Worm (Caenorhabditis elegans): ENCODE measurements around the gene mboa-2.
"Not testable (repeated sequence)": the region's sequence is repeated elsewhere in the genome, so short reads cannot be mapped to it uniquely, and the experiment has no call there.

Gene mboa-2

ce11 chrV:11113041-11113574 lies 9.2 kb downstream of the mboa-2 start, which contains the start of gene erfa-3 (continued):
- TF ChIP-seq gmeb-1 (tag; optimal IDR thresholded peaks at IDR 0.05) (peak; percentile 71), nhr-21 (tag; optimal IDR thresholded peaks at IDR 0.05) (peak; percentile 6), nhr-129 (tag; optimal IDR thresholded peaks at IDR 0.05) (peak; percentile 71), snpc-4 (tag; optimal IDR thresholded peaks at IDR 0.05) (no peak), sem-4 (tag; optimal IDR thresholded peaks at IDR 0.05) (peak; percentile 30)

ce11 chrV:11109647-11110046 lies 12.6 kb downstream of the mboa-2 start, which contains the start of gene Y42A5A.5:
Gene Y42A5A.5, minus strand, starts transcription at chrV:11109747.
- TF ChIP-seq ztf-4, nhr-10, ztf-11 (tag; optimal IDR thresholded peaks at IDR 0.05): not testable (repeated sequence)

DNA sequence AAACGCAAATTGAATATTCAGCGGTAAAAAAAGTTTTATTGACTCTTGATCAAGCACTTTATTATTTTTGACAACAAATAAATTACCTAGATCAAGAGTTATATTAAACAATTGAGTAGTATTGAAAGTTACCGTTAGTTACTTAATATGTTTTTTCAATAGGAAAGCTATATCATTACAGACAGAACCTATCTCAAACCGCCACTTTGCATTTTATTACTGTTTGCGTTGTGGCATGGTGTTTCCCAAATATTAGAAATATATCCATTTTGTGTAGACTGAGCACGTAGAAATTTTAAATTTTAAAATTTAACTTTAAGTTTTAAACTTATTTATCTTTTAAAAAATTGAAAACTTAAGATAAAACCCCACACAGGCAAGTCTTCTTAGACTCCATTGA lies 17.9 kb downstream of the mboa-2 start:
- TF ChIP-seq R02D3.7 (tag; optimal IDR thresholded peaks at IDR 0.05) = no peak
- TF ChIP-seq fos-1 (tag; optimal IDR thresholded peaks at IDR 0.05) = no peak
- TF ChIP-seq elt-3 (tag; optimal IDR thresholded peaks at IDR 0.05) = no peak
- no peak for TF ChIP-seq zag-1 (tag; optimal IDR thresholded peaks at IDR 0.05)
- no peak for TF ChIP-seq elt-1 (tag; optimal IDR thresholded peaks at IDR 0.05)
- TF ChIP-seq nhr-237 (tag; optimal IDR thresholded peaks at IDR 0.05) = no peak
- no peak for TF ChIP-seq nhr-77 (tag; optimal IDR thresholded peaks at IDR 0.05)
- TF ChIP-seq nhr-10 (tag; optimal IDR thresholded peaks at IDR 0.05) = no peak
- no peak for TF ChIP-seq ztf-4 (tag; optimal IDR thresholded peaks at IDR 0.05)
- no peak for TF ChIP-seq alr-1 (tag; optimal IDR thresholded peaks at IDR 0.05)
- TF ChIP-seq sma-9 (GFP tag; optimal IDR thresholded peaks at IDR 0.05) = no peak
- no peak for TF ChIP-seq sma-9 (tag; optimal IDR thresholded peaks at IDR 0.05)
- TF ChIP-seq ceh-82 (tag; optimal IDR thresholded peaks at IDR 0.05) = no peak
- no peak for TF ChIP-seq C34F6.9 (tag; optimal IDR thresholded peaks at IDR 0.05)
- TF ChIP-seq nhr-25 (tag; optimal IDR thresholded peaks at IDR 0.05) = no peak
- TF ChIP-seq mab-5 (tag; optimal IDR thresholded peaks at IDR 0.05) = no peak
- no peak for TF ChIP-seq egl-27 (tag; optimal IDR thresholded peaks at IDR 0.05)

ce11 chrV:11098599-11098998 lies 23.7 kb downstream of the mboa-2 start, which contains the start of gene cdkl-1:
Gene cdkl-1, plus strand, starts transcription at chrV:11098899.
- TF ChIP-seq lin-13 (GFP tag; optimal IDR thresholded peaks at IDR 0.05) (no peak), lin-39 (tag; optimal IDR thresholded peaks at IDR 0.05) (no peak), ZK546.5 (tag; optimal IDR thresholded peaks at IDR 0.05) (no peak), snpc-4 (tag; optimal IDR thresholded peaks at IDR 0.05) (no peak), ztf-1 (GFP tag; conservative IDR thresholded peaks at IDR 0.05) (no peak), nhr-6 (tag; optimal IDR thresholded peaks at IDR 0.05) (no peak), crh-2 (tag; optimal IDR thresholded peaks at IDR 0.05) (no peak), ama-1 (optimal IDR thresholded peaks at IDR 0.05) (no peak), egl-27 (tag; optimal IDR thresholded peaks at IDR 0.05) (no peak), lsy-2 (tag; optimal IDR thresholded peaks at IDR 0.05) (no peak), mdl-1 (tag; optimal IDR thresholded peaks at IDR 0.05) (no peak), aly-2 (tag; optimal IDR thresholded peaks at IDR 0.05) (no peak)

DNA sequence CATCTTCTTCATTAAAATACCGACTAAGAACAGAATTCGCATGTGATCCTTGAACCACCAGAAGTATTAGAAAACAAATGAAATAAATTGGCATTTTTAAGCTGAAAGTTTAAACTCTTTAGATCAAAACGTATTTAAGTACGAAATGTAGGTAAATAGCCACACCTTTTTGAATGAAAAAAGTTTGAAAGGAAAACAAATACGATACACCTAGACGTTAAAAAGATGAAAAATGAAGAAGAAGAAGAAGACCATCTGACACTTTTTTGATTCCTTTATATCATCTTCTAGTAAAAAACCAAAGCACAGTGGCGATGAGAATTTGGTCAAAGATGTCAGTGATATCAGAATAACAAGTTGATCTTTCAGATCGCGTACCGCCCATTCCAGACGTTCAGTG lies 26.4 kb downstream of the mboa-2 start, which contains the start of gene Y42A5A.3:
TSS of gene Y42A5A.3 (minus strand) at position 101 of the 400 bp plus-strand sequence.
- TF ChIP-seq F13H6.1 (tag; optimal IDR thresholded peaks at IDR 0.05) (no peak), nhr-10 (tag; optimal IDR thresholded peaks at IDR 0.05) (no peak), lin-13 (GFP tag; optimal IDR thresholded peaks at IDR 0.05) (no peak), elt-3 (tag; optimal IDR thresholded peaks at IDR 0.05) (no peak), ceh-82 (tag; optimal IDR thresholded peaks at IDR 0.05) (no peak), nhr-11 (tag; optimal IDR thresholded peaks at IDR 0.05) (no peak), nhr-23 (tag; optimal IDR thresholded peaks at IDR 0.05) (no peak), Y55F3AM.14 (GFP tag; optimal IDR thresholded peaks at IDR 0.05) (no peak), nhr-77 (tag; optimal IDR thresholded peaks at IDR 0.05) (no peak), fos-1 (tag; optimal IDR thresholded peaks at IDR 0.05) (no peak), zag-1 (tag; optimal IDR thresholded peaks at IDR 0.05) (no peak), elt-1 (tag; optimal IDR thresholded peaks at IDR 0.05) (no peak), blmp-1 (tag; optimal IDR thresholded peaks at IDR 0.05; ENCODE audit: insufficient read depth) (no peak)

Measured in whole organism, L2 larva.